Worm (Caenorhabditis elegans) whole organism, L2 larva: Measurements from ENCODE around the gene nspc-4.

Source experiments
- ZK546.5 ChIP-seq: sonication (generic microtip); optimal IDR thresholded peaks from 2 replicates; lab custom pipeline; 2017; ENCODE audit warnings: missing biosample characterization, missing genetic modification characterization
- alr-1 ChIP-seq: fragments of 150-350 bp; optimal IDR thresholded peaks from 2 replicates; lab custom pipeline; 2014; ENCODE audit warnings: missing biosample characterization, missing genetic modification characterization
- aly-2 ChIP-seq: fragments of 150-350 bp; optimal IDR thresholded peaks from 2 replicates; lab custom pipeline; 2014; ENCODE audit warnings: missing biosample characterization, missing genetic modification characterization
- ama-1 ChIP-seq: fragments of 150-350 bp; optimal IDR thresholded peaks from 2 replicates; lab custom pipeline; 2018; ENCODE audit warnings: inconsistent platforms
- blmp-1 ChIP-seq: sonication (generic microtip); optimal IDR thresholded peaks from 2 replicates; lab custom pipeline; 2017; ENCODE audit warnings: missing genetic modification characterization, mild to moderate bottlenecking, missing compliant biosample characterization, antibody characterized with exemption, moderate library complexity; ENCODE audit not compliant: insufficient read depth
- ceh-82 ChIP-seq: fragments of 150-350 bp; optimal IDR thresholded peaks from 2 replicates; lab custom pipeline; 2014; ENCODE audit warnings: missing biosample characterization, missing genetic modification characterization
- elt-3 ChIP-seq: sonication (generic microtip); optimal IDR thresholded peaks from 2 replicates; lab custom pipeline; 2017; ENCODE audit warnings: missing biosample characterization, missing genetic modification characterization
- fos-1 ChIP-seq: fragments of 150-350 bp; optimal IDR thresholded peaks from 2 replicates; lab custom pipeline; 2014; ENCODE audit warnings: missing biosample characterization, missing genetic modification characterization
- nhr-25 ChIP-seq: fragments of 150-350 bp; sonication (generic microtip); optimal IDR thresholded peaks from 3 replicates; lab custom pipeline; 2014; ENCODE audit warnings: missing biosample characterization, missing genetic modification characterization
- skn-1 ChIP-seq: sonication (generic microtip); optimal IDR thresholded peaks from 2 replicates; lab custom pipeline; 2017; ENCODE audit warnings: missing biosample characterization, missing genetic modification characterization
- unc-62 ChIP-seq: fragments of 150-350 bp; optimal IDR thresholded peaks from 2 replicates; lab custom pipeline; 2014; ENCODE audit warnings: missing biosample characterization, missing genetic modification reagents, missing genetic modification characterization
- zag-1 ChIP-seq: fragments of 150-350 bp; optimal IDR thresholded peaks from 2 replicates; lab custom pipeline; 2014; ENCODE audit warnings: missing biosample characterization, missing genetic modification characterization
- ztf-11 ChIP-seq: sonication (generic microtip); optimal IDR thresholded peaks from 2 replicates; lab custom pipeline; 2017; ENCODE audit warnings: missing biosample characterization, missing genetic modification characterization

ce11 chrX:8580217-8580616 is 42.1 kb upstream of the nspc-4 start, which contains the start of gene F18E9.4:
- TF ChIP-seq skn-1 (tag; lab: Kevin White, UChicago) (no peak), ceh-82 (tag; lab: Kevin White, UChicago) (no peak), blmp-1 (no peak), unc-62 (GFP tag; lab: Kevin White, UChicago) (no peak), alr-1 (tag; lab: Kevin White, UChicago) (no peak), aly-2 (tag; lab: Kevin White, UChicago) (no peak), zag-1 (tag; lab: Kevin White, UChicago) (no peak), fos-1 (tag; lab: Kevin White, UChicago) (no peak), ama-1 (lab: Kevin White, UChicago) (no peak), elt-3 (no peak), ztf-11 (tag; lab: Kevin White, UChicago) (no peak), nhr-25 (tag; lab: Kevin White, UChicago) (no peak), ZK546.5 (tag; lab: Kevin White, UChicago) (no peak)
